Fruit fly (Drosophila melanogaster) S2 (cell line): Measurements from ENCODE around the gene Surf1.

Experiments
- CG8478 ChIP-seq: fragments of >200 bp; optimal IDR thresholded peaks from 2 replicates; lab custom pipeline; 2018
- CTCF ChIP-seq, 2 experiments: fragments of >200 bp; optimal IDR thresholded peaks; 2 replicates each; lab custom pipeline; 2018

DNA sequence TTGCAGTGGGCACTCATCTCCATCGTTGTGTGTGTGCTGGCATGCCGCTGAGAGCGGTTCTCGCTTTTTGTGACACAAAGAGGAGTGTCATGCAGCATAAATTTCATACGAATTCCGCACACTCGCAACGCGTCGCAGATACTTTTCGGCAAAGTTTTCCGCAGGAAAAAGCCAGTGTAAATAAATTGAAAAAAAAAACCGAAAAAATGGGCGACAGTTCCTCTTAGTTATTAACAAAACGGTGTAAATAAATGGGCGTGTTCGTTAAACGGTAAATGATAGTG, 15.4 kb upstream of the Surf1 start, which contains the start of gene tow:
- no peak for TF ChIP-seq CG8478 (lab: Kevin White, UChicago)
- no peak for TF ChIP-seq CTCF (optimal IDR thresholded peaks at IDR 0.05; lab: Kevin White, UChicago)
